Fruit fly (Drosophila melanogaster) whole organism, embryonic: ENCODE measurements around the gene CG18281.

Experiments used
- Adf1 ChIP-seq: fragments of 200-800 bp; sonication (Bioruptor generic); IDR thresholded peaks from 2 replicates; pipeline ENCODE4 v1.3.6; 2022; ENCODE audit warnings: missing biosample characterization, missing genetic modification characterization
- Asciz ChIP-seq: fragments of 200-800 bp; sonication (Bioruptor generic); optimal IDR thresholded peaks from 2 replicates; lab custom pipeline; 2017; ENCODE audit warnings: missing biosample characterization, mild to moderate bottlenecking, missing genetic modification characterization, missing genetic modification reagents
- Awh ChIP-seq: fragments of 200-800 bp; sonication (Bioruptor generic); IDR thresholded peaks from 2 replicates; pipeline ENCODE4, ENCODE4 v1.3.6; 2022; ENCODE audit warnings: missing biosample characterization, missing genetic modification characterization
- CG10565 ChIP-seq: fragments of 200-800 bp; sonication (Bioruptor generic); optimal IDR thresholded peaks from 3 replicates; lab custom pipeline; 2016; ENCODE audit warnings: missing biosample characterization, mild to moderate bottlenecking, missing genetic modification characterization
- CG11398 ChIP-seq: fragments of 200-800 bp; sonication (Bioruptor generic); optimal IDR thresholded peaks from 2 replicates; lab custom pipeline; 2016; ENCODE audit warnings: missing biosample characterization, missing genetic modification characterization
- CG12071 ChIP-seq: fragments of 200-800 bp; sonication (Bioruptor generic); optimal IDR thresholded peaks from 3 replicates; lab custom pipeline; 2018; ENCODE audit warnings: missing biosample characterization, mild to moderate bottlenecking, missing genetic modification characterization
- CG12942 ChIP-seq: fragments of 200-800 bp; sonication (Bioruptor generic); optimal IDR thresholded peaks from 3 replicates; lab custom pipeline; 2016; ENCODE audit warnings: missing biosample characterization, missing genetic modification characterization
- CG13775 ChIP-seq: fragments of 200-800 bp; sonication (Bioruptor generic); optimal IDR thresholded peaks from 3 replicates; lab custom pipeline; 2017; ENCODE audit warnings: missing biosample characterization, mild to moderate bottlenecking, missing genetic modification characterization
- CG15011 ChIP-seq: fragments of 200-800 bp; sonication (Bioruptor generic); optimal IDR thresholded peaks from 3 replicates; lab custom pipeline; 2018; ENCODE audit warnings: missing biosample characterization, mild to moderate bottlenecking, missing genetic modification characterization
- CG1647 ChIP-seq: fragments of 200-800 bp; sonication (Bioruptor generic); optimal IDR thresholded peaks from 3 replicates; lab custom pipeline; 2016; ENCODE audit warnings: missing biosample characterization, missing genetic modification characterization
- CG16863 ChIP-seq: fragments of 200-800 bp; sonication (Bioruptor generic); optimal IDR thresholded peaks from 3 replicates; lab custom pipeline; 2016; ENCODE audit warnings: missing biosample characterization, missing genetic modification characterization
- CG17568 ChIP-seq: fragments of 200-800 bp; sonication (Bioruptor generic); optimal IDR thresholded peaks from 2 replicates; lab custom pipeline; 2018; ENCODE audit warnings: missing biosample characterization, mild to moderate bottlenecking, missing genetic modification characterization, moderate library complexity
- CG18011 ChIP-seq: fragments of 200-800 bp; sonication (Bioruptor generic); optimal IDR thresholded peaks from 2 replicates; lab custom pipeline; 2017; ENCODE audit warnings: missing biosample characterization, missing genetic modification characterization, mild to moderate bottlenecking, moderate library complexity, missing genotype
- CG2129 ChIP-seq: fragments of 200-800 bp; sonication (Bioruptor generic); IDR thresholded peaks from 2 replicates; pipeline ENCODE4 v1.3.6; 2022; ENCODE audit warnings: missing biosample characterization, missing genetic modification characterization; ENCODE audit not compliant: partially characterized antibody
- CG31224 ChIP-seq: fragments of 200-800 bp; sonication (Bioruptor generic); IDR thresholded peaks from 2 replicates; pipeline ENCODE4 v1.3.6; 2022; ENCODE audit warnings: missing biosample characterization, missing genetic modification characterization
- CG3281 ChIP-seq: fragments of 200-800 bp; sonication (Bioruptor generic); optimal IDR thresholded peaks from 3 replicates; lab custom pipeline; 2017; ENCODE audit warnings: missing biosample characterization, mild to moderate bottlenecking, missing genetic modification characterization
- CG4360 ChIP-seq: fragments of 200-800 bp; sonication (Bioruptor generic); IDR thresholded peaks from 2 replicates; pipeline ENCODE4 v1.3.6; 2022; ENCODE audit warnings: missing biosample characterization, missing genetic modification characterization
- CG4404 ChIP-seq: fragments of 200-800 bp; sonication (Bioruptor generic); IDR thresholded peaks from 2 replicates; pipeline ENCODE4 v1.3.6; 2022; ENCODE audit warnings: missing biosample characterization, missing genetic modification characterization
- CG4820 ChIP-seq: fragments of 200-800 bp; sonication (Bioruptor generic); optimal IDR thresholded peaks from 3 replicates; lab custom pipeline; 2016; ENCODE audit warnings: missing biosample characterization, missing genetic modification characterization
- CG6254 ChIP-seq: fragments of 200-800 bp; sonication (Bioruptor generic); optimal IDR thresholded peaks from 3 replicates; lab custom pipeline; 2017; ENCODE audit warnings: mild to moderate bottlenecking, missing biosample characterization, missing genetic modification reagents, missing genetic modification characterization
- CG6689 ChIP-seq: fragments of 200-800 bp; sonication (Bioruptor generic); IDR thresholded peaks from 2 replicates; pipeline ENCODE4 v1.3.6; 2022; ENCODE audit warnings: missing biosample characterization, missing genetic modification characterization
- CG6813 ChIP-seq: fragments of 200-800 bp; sonication (Bioruptor generic); optimal IDR thresholded peaks from 2 replicates; lab custom pipeline; 2017; ENCODE audit warnings: missing biosample characterization, missing genetic modification characterization, mild to moderate bottlenecking, moderate library complexity, missing genetic modification reagents
- CG6854 ChIP-seq: fragments of 200-800 bp; sonication (Bioruptor generic); optimal IDR thresholded peaks from 3 replicates; lab custom pipeline; 2017; ENCODE audit warnings: missing biosample characterization, mild to moderate bottlenecking, missing genetic modification characterization
- CG8281 ChIP-seq: fragments of 200-800 bp; sonication (Bioruptor generic); optimal IDR thresholded peaks from 2 replicates; lab custom pipeline; 2018; ENCODE audit warnings: missing biosample characterization, mild to moderate bottlenecking, missing genetic modification characterization, moderate library complexity
- CG9797 ChIP-seq: fragments of 200-800 bp; sonication (Bioruptor generic); optimal IDR thresholded peaks from 3 replicates; lab custom pipeline; 2018; ENCODE audit warnings: missing biosample characterization, mild to moderate bottlenecking, missing genetic modification characterization
- Dbx ChIP-seq: fragments of 200-800 bp; sonication (Bioruptor generic); IDR thresholded peaks from 3 replicates; pipeline ENCODE4 v1.3.6; 2022; ENCODE audit warnings: missing biosample characterization, missing genetic modification characterization
- Dip2 ChIP-seq: fragments of 200-800 bp; sonication (Bioruptor generic); IDR thresholded peaks from 2 replicates; pipeline ENCODE4 v1.3.6; 2022; ENCODE audit warnings: missing biosample characterization, missing genetic modification characterization
- Gug ChIP-seq: fragments of 200-800 bp; sonication (Bioruptor generic); IDR thresholded peaks from 4 replicates; pipeline ENCODE4 v1.3.6; 2022; ENCODE audit warnings: missing biosample characterization, missing genetic modification characterization
- Lim3 ChIP-seq: fragments of 200-800 bp; sonication (Bioruptor generic); IDR thresholded peaks from 2 replicates; pipeline ENCODE4 v1.3.6; 2022; ENCODE audit warnings: missing biosample characterization, missing genetic modification characterization
- Meics ChIP-seq: fragments of 200-800 bp; sonication (Bioruptor generic); optimal IDR thresholded peaks from 2 replicates; lab custom pipeline; 2017; ENCODE audit warnings: missing biosample characterization, mild to moderate bottlenecking, missing genetic modification characterization
- Sox100B ChIP-seq: fragments of 200-800 bp; sonication (Bioruptor generic); optimal IDR thresholded peaks from 3 replicates; lab custom pipeline; 2018; ENCODE audit warnings: missing biosample characterization, mild to moderate bottlenecking, missing genetic modification characterization
- Ssrp ChIP-seq: fragments of 200-800 bp; sonication (Bioruptor generic); optimal IDR thresholded peaks from 2 replicates; lab custom pipeline; 2018; ENCODE audit warnings: missing biosample characterization, mild to moderate bottlenecking, missing genetic modification characterization, moderate library complexity
- Taf1 ChIP-seq: fragments of 200-800 bp; sonication (Bioruptor generic); IDR thresholded peaks from 2 replicates; pipeline ENCODE4 v1.3.6; 2022; ENCODE audit warnings: missing biosample characterization, missing genetic modification characterization
- ab ChIP-seq: fragments of 200-800 bp; sonication (Bioruptor generic); optimal IDR thresholded peaks from 2 replicates; lab custom pipeline; 2016; ENCODE audit warnings: missing biosample characterization, missing genetic modification characterization
- ara ChIP-seq: fragments of 200-800 bp; sonication (Bioruptor generic); IDR thresholded peaks from 2 replicates; pipeline ENCODE4 v1.3.6; 2022; ENCODE audit warnings: missing biosample characterization, missing genetic modification characterization
- az2 ChIP-seq: fragments of 200-800 bp; sonication (Bioruptor generic); optimal IDR thresholded peaks from 3 replicates; lab custom pipeline; 2016; ENCODE audit warnings: missing biosample characterization, missing genetic modification characterization
- chinmo ChIP-seq: fragments of 200-800 bp; sonication (Bioruptor generic); IDR thresholded peaks from 4 replicates; pipeline ENCODE4 v1.3.6; 2022; ENCODE audit warnings: missing biosample characterization, missing genetic modification characterization; ENCODE audit not compliant: partially characterized antibody
- corto ChIP-seq: fragments of 200-800 bp; sonication (Bioruptor generic); optimal IDR thresholded peaks from 2 replicates; lab custom pipeline; 2016; ENCODE audit warnings: missing biosample characterization, mild to moderate bottlenecking, missing genetic modification characterization, moderate library complexity
- dmrt11E ChIP-seq: fragments of 200-800 bp; sonication (Bioruptor generic); optimal IDR thresholded peaks from 3 replicates; lab custom pipeline; 2018; ENCODE audit warnings: missing biosample characterization, mild to moderate bottlenecking, missing genetic modification characterization, moderate library complexity
- en ChIP-seq: fragments of 200-800 bp; sonication (Bioruptor generic); optimal IDR thresholded peaks from 2 replicates; lab custom pipeline; 2016; ENCODE audit warnings: missing biosample characterization, missing genetic modification characterization
- esg ChIP-seq: fragments of 200-800 bp; sonication (Bioruptor generic); conservative IDR thresholded peaks from 2 replicates; pipeline ENCODE4 v1.3.6; 2022; ENCODE audit warnings: missing biosample characterization, missing genetic modification characterization
- fru ChIP-seq: fragments of >200 bp; optimal IDR thresholded peaks from 2 replicates; lab custom pipeline; 2017
- insv ChIP-seq, 2 experiments: fragments of 200-800 bp; sonication (Bioruptor generic); optimal IDR thresholded peaks; 3 replicates each; lab custom pipeline; 2016 to 2018; ENCODE audit warnings: missing biosample characterization in 2 of 2, missing genetic modification characterization in 2 of 2
- knrl ChIP-seq: fragments of 200-800 bp; sonication (Bioruptor generic); IDR thresholded peaks from 3 replicates; pipeline ENCODE4 v1.3.6; 2022; ENCODE audit warnings: missing biosample characterization, missing genetic modification characterization; ENCODE audit not compliant: partially characterized antibody
- lmd ChIP-seq: fragments of 200-800 bp; sonication (Bioruptor generic); IDR thresholded peaks from 2 replicates; pipeline ENCODE4 v1.3.6; 2022; ENCODE audit warnings: missing biosample characterization, missing genetic modification characterization
- lov ChIP-seq, 2 experiments: fragments of 200-800 bp in 1 of 2; fragments of >200 bp in 1 of 2; sonication (Bioruptor generic) in 1 of 2; IDR thresholded peaks in 1 of 2; optimal IDR thresholded peaks in 1 of 2; 2 replicates in 1 of 2; 3 replicates in 1 of 2; pipeline versions ENCODE4 v1.3.6 to Lab custom; 2017 to 2022; ENCODE audit warnings: missing biosample characterization in 1 of 2, missing genetic modification characterization in 1 of 2
- pb ChIP-seq: fragments of 200-800 bp; sonication (Bioruptor generic); optimal IDR thresholded peaks from 3 replicates; lab custom pipeline; 2016; ENCODE audit warnings: missing biosample characterization, missing genetic modification characterization
- pros ChIP-seq: fragments of 200-800 bp; sonication (Bioruptor generic); optimal IDR thresholded peaks from 3 replicates; lab custom pipeline; 2019; ENCODE audit warnings: missing biosample characterization, mild to moderate bottlenecking, missing genetic modification characterization, moderate library complexity
- tup ChIP-seq: fragments of 200-800 bp; sonication (Bioruptor generic); optimal IDR thresholded peaks from 2 replicates; lab custom pipeline; 2016; ENCODE audit warnings: missing biosample characterization, mild to moderate bottlenecking, missing genetic modification characterization, moderate library complexity

The CG18281 gene

DNA sequence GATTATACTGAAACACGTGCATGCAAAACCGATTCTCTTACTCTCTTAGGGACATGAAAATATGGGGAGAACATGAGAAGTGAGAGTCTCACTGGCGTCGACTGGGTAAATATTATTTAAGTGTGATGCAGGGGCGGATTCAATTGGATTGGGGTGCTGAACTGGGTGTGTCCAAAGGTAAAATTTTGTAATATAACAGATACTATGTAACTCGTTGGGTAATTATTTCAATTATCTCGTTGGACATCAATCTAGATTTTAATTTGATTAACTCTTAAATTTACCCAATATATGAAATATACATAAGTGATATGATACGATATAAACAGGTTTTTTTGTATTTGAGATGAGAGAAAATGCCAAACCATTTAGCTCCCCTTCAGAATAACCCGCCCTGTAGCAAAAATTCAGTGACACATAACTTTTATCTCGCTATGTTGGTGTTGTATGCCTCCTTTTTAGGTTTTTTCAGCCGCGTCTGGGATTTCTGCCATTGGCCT lies 8.6 kb downstream of the CG18281 start (continued):
- peak in 1 of 2 experiments; percentile 56 for TF ChIP-seq insv (GFP tag; optimal IDR thresholded peaks at IDR 0.05; lab: Kevin White, UChicago)
- 0 out of 2 replicates have a peak, but pooled peaks have one; percentile 46 for TF ChIP-seq Lim3 (GFP tag; lab: Robert Waterston, UW)
- TF ChIP-seq Asciz (GFP tag; lab: Kevin White, UChicago): peak; percentile 81
- TF ChIP-seq en: peak; percentile 67
- peak; percentile 76 for TF ChIP-seq CG8281 (tag; lab: Kevin White, UChicago)
- TF ChIP-seq CG17568: peak; percentile 86
- peak; percentile 18 for TF ChIP-seq CG10565 (GFP tag; lab: Kevin White, UChicago)
- TF ChIP-seq Meics: peak; percentile 96
- peak; percentile 96 for TF ChIP-seq Taf1 (GFP tag; lab: Robert Waterston, UW)
- TF ChIP-seq CG6254 (GFP tag; lab: Kevin White, UChicago): peak; percentile 74
- peak; percentile 92 for TF ChIP-seq CG1647 (GFP tag; lab: Kevin White, UChicago)
- peak; percentile 91 for TF ChIP-seq esg (GFP tag; lab: Robert Waterston, UW)
- peak; percentile 82 for TF ChIP-seq Adf1
- peak; percentile 82 for TF ChIP-seq Awh (GFP tag; lab: Robert Waterston, UW)
- TF ChIP-seq CG12071 (GFP tag; lab: Kevin White, UChicago): peak; percentile 81
- TF ChIP-seq dmrt11E (tag; lab: Kevin White, UChicago): peak; percentile 78
- peak; percentile 78 for TF ChIP-seq pb
- TF ChIP-seq az2 (GFP tag; lab: Kevin White, UChicago): peak; percentile 91
- TF ChIP-seq lov (optimal IDR thresholded peaks at IDR 0.05; lab: Kevin White, UChicago): no peak
- peak; percentile 90 for TF ChIP-seq lov (GFP tag; IDR thresholded peaks at IDR 0.05; lab: Robert Waterston, UW)
- TF ChIP-seq Dip2 (GFP tag; lab: Robert Waterston, UW): peak; percentile 66
- peak; percentile 80 for TF ChIP-seq ab
- 0 out of 4 replicates have a peak, but pooled peaks have one; percentile 38 for TF ChIP-seq chinmo (GFP tag; lab: Robert Waterston, UW)
- peak; percentile 80 for TF ChIP-seq tup (GFP tag; lab: Kevin White, UChicago)
- TF ChIP-seq CG16863: peak; percentile 82
- peak; percentile 88 for TF ChIP-seq Sox100B (GFP tag; lab: Kevin White, UChicago)
- peak; percentile 85 for TF ChIP-seq CG6854
- TF ChIP-seq CG11398 (GFP tag; lab: Kevin White, UChicago): peak; percentile 83
- peak; percentile 97 for TF ChIP-seq CG3281
- TF ChIP-seq fru (lab: Kevin White, UChicago): no peak
- peak; percentile 92 for TF ChIP-seq CG31224 (GFP tag; lab: Robert Waterston, UW)
- peak; percentile 31 for TF ChIP-seq corto (GFP tag; lab: Kevin White, UChicago)
- TF ChIP-seq CG2129 (GFP tag; lab: Robert Waterston, UW): no peak
- peak; percentile 96 for TF ChIP-seq CG15011 (GFP tag; lab: Kevin White, UChicago)
- peak; percentile 94 for TF ChIP-seq CG6689
- peak; percentile 92 for TF ChIP-seq CG6813 (GFP tag; lab: Kevin White, UChicago)
- peak; percentile 96 for TF ChIP-seq lmd
- TF ChIP-seq Ssrp (tag; lab: Kevin White, UChicago): peak; percentile 84
- peak; percentile 98 for TF ChIP-seq Dbx
- peak; percentile 82 for TF ChIP-seq CG12942
- peak; percentile 54 for TF ChIP-seq pros (GFP tag; lab: Kevin White, UChicago)
- peak; percentile 96 for TF ChIP-seq CG4404 (GFP tag; lab: Robert Waterston, UW)
- peak; percentile 63; the same call in 2 of the 3 replicates for TF ChIP-seq knrl
- TF ChIP-seq CG9797 (GFP tag; lab: Kevin White, UChicago): peak; percentile 2
- peak; percentile 89 for TF ChIP-seq CG13775 (GFP tag; lab: Kevin White, UChicago)
- 0 out of 2 replicates have a peak, but pooled peaks have one; percentile 12 for TF ChIP-seq CG4360
- TF ChIP-seq ara (GFP tag; lab: Robert Waterston, UW): peak; percentile 84
- TF ChIP-seq CG4820 (GFP tag; lab: Kevin White, UChicago): peak; percentile 90
- TF ChIP-seq CG18011: peak; percentile 84
- peak; percentile 98 for TF ChIP-seq Gug (GFP tag; lab: Robert Waterston, UW)
